Fruit fly (Drosophila melanogaster) whole organism, embryonic: Measurements from ENCODE around the gene RpS15Aa.

Source experiments
- Adf1 ChIP-seq: fragments of 200-800 bp; sonication (Bioruptor generic); IDR thresholded peaks from 2 replicates; pipeline ENCODE4 v1.3.6; 2022; ENCODE audit warnings: missing biosample characterization, missing genetic modification characterization
- Awh ChIP-seq: fragments of 200-800 bp; sonication (Bioruptor generic); IDR thresholded peaks from 2 replicates; pipeline ENCODE4, ENCODE4 v1.3.6; 2022; ENCODE audit warnings: missing biosample characterization, missing genetic modification characterization
- B-H1 ChIP-seq: fragments of 200-800 bp; sonication (Bioruptor generic); IDR thresholded peaks from 3 replicates; pipeline ENCODE4 v1.3.6; 2022; ENCODE audit warnings: missing biosample characterization, missing genetic modification characterization
- Blimp-1 ChIP-seq: fragments of 200-800 bp; sonication (Bioruptor generic); optimal IDR thresholded peaks from 3 replicates; lab custom pipeline; 2018; ENCODE audit warnings: missing biosample characterization, missing genetic modification characterization, mild to moderate bottlenecking, moderate library complexity, missing genetic modification reagents
- CG10462 ChIP-seq: fragments of 200-800 bp; sonication (Bioruptor generic); optimal IDR thresholded peaks from 2 replicates; lab custom pipeline; 2016; ENCODE audit warnings: missing biosample characterization, missing genetic modification characterization
- CG12769 ChIP-seq: fragments of 200-800 bp; sonication (Bioruptor generic); optimal IDR thresholded peaks from 2 replicates; lab custom pipeline; 2019; ENCODE audit warnings: missing biosample characterization, mild to moderate bottlenecking, missing genetic modification characterization, moderate library complexity
- CG1603 ChIP-seq: fragments of 200-800 bp; sonication (Bioruptor generic); optimal IDR thresholded peaks from 2 replicates; lab custom pipeline; 2019; ENCODE audit warnings: missing biosample characterization, mild to moderate bottlenecking, missing genetic modification characterization, moderate library complexity
- CG2678 ChIP-seq: fragments of 200-800 bp; sonication (Bioruptor generic); optimal IDR thresholded peaks from 3 replicates; lab custom pipeline; 2019; ENCODE audit warnings: missing biosample characterization, mild to moderate bottlenecking, missing genetic modification characterization, moderate library complexity
- CG3065 ChIP-seq: fragments of 200-800 bp; sonication (Bioruptor generic); optimal IDR thresholded peaks from 2 replicates; lab custom pipeline; 2016; ENCODE audit warnings: missing biosample characterization, missing genetic modification characterization
- CG3838 ChIP-seq: fragments of 200-800 bp; sonication (Bioruptor generic); optimal IDR thresholded peaks from 3 replicates; lab custom pipeline; 2016; ENCODE audit warnings: missing biosample characterization, missing genetic modification characterization
- CG6689 ChIP-seq: fragments of 200-800 bp; sonication (Bioruptor generic); IDR thresholded peaks from 2 replicates; pipeline ENCODE4 v1.3.6; 2022; ENCODE audit warnings: missing biosample characterization, missing genetic modification characterization
- CG7786 ChIP-seq: fragments of 200-800 bp; sonication (Bioruptor generic); optimal IDR thresholded peaks from 2 replicates; lab custom pipeline; 2016; ENCODE audit warnings: missing biosample characterization, missing genetic modification characterization
- CG7928 ChIP-seq: fragments of 200-800 bp; sonication (Bioruptor generic); optimal IDR thresholded peaks from 2 replicates; lab custom pipeline; 2017; ENCODE audit warnings: missing biosample characterization, mild to moderate bottlenecking, missing genetic modification characterization
- CG8388 ChIP-seq: fragments of 200-800 bp; sonication (Bioruptor generic); optimal IDR thresholded peaks from 2 replicates; lab custom pipeline; 2019; ENCODE audit warnings: missing biosample characterization, mild to moderate bottlenecking, missing genetic modification characterization, moderate library complexity
- CkIIα-i1 ChIP-seq: fragments of 200-800 bp; sonication (Bioruptor generic); IDR thresholded peaks from 2 replicates; pipeline ENCODE4 v1.3.6; 2022; ENCODE audit warnings: missing biosample characterization, missing genetic modification characterization
- Dad ChIP-seq: fragments of 200-800 bp; sonication (Bioruptor generic); optimal IDR thresholded peaks from 3 replicates; lab custom pipeline; 2016; ENCODE audit warnings: missing biosample characterization, missing genetic modification characterization
- Elba2 ChIP-seq: fragments of 200-800 bp; sonication (Bioruptor generic); optimal IDR thresholded peaks from 3 replicates; lab custom pipeline; 2016; ENCODE audit warnings: missing biosample characterization, missing genetic modification characterization
- H2.0 ChIP-seq: fragments of 200-800 bp; sonication (Bioruptor generic); IDR thresholded peaks from 2 replicates; pipeline ENCODE4 v1.3.6; 2022; ENCODE audit warnings: missing biosample characterization, missing genetic modification characterization
- Hr39 ChIP-seq: fragments of >200 bp; optimal IDR thresholded peaks from 2 replicates; lab custom pipeline; 2017
- Lhr ChIP-seq: fragments of 200-800 bp; sonication (Bioruptor generic); optimal IDR thresholded peaks from 3 replicates; lab custom pipeline; 2017; ENCODE audit warnings: mild to moderate bottlenecking, missing biosample characterization, missing genetic modification reagents, missing genetic modification characterization
- MTF-1 ChIP-seq: fragments of 200-800 bp; sonication (Bioruptor generic); optimal IDR thresholded peaks from 2 replicates; lab custom pipeline; 2018; ENCODE audit warnings: missing biosample characterization, mild to moderate bottlenecking, missing genetic modification characterization, borderline replicate concordance
- NC2α ChIP-seq: fragments of 200-800 bp; sonication (Bioruptor generic); optimal IDR thresholded peaks from 2 replicates; lab custom pipeline; 2016; ENCODE audit warnings: missing biosample characterization, missing genetic modification characterization
- Nf-YA ChIP-seq: fragments of 200-800 bp; sonication (Bioruptor generic); IDR thresholded peaks from 2 replicates; pipeline ENCODE4 v1.3.6; 2022; ENCODE audit warnings: missing biosample characterization, missing genetic modification characterization
- Oli ChIP-seq: fragments of 200-800 bp; sonication (Bioruptor generic); optimal IDR thresholded peaks from 2 replicates; lab custom pipeline; 2018; ENCODE audit warnings: missing biosample characterization, mild to moderate bottlenecking, missing genetic modification characterization, moderate library complexity
- Pdp1 ChIP-seq, 2 experiments: fragments of 200-800 bp; sonication (Bioruptor generic); optimal IDR thresholded peaks; 3 replicates each; lab custom pipeline; 2016; ENCODE audit warnings: missing biosample characterization in 2 of 2, missing genetic modification characterization in 2 of 2, mild to moderate bottlenecking in 1 of 2, moderate library complexity in 1 of 2
- ato ChIP-seq: fragments of 200-800 bp; sonication (Bioruptor generic); IDR thresholded peaks from 2 replicates; pipeline ENCODE4 v1.3.6; 2022; ENCODE audit warnings: missing biosample characterization, missing genetic modification characterization; ENCODE audit not compliant: partially characterized antibody
- btn ChIP-seq: fragments of 200-800 bp; sonication (Bioruptor generic); optimal IDR thresholded peaks from 2 replicates; lab custom pipeline; 2016; ENCODE audit warnings: missing biosample characterization, missing genetic modification characterization
- cato ChIP-seq: fragments of 200-800 bp; sonication (Bioruptor generic); optimal IDR thresholded peaks from 2 replicates; lab custom pipeline; 2016; ENCODE audit warnings: missing biosample characterization, missing genetic modification characterization, borderline replicate concordance
- ci ChIP-seq: fragments of 200-800 bp; sonication (Bioruptor generic); IDR thresholded peaks from 3 replicates; pipeline ENCODE4 v1.3.6; 2022; ENCODE audit warnings: missing biosample characterization, missing genetic modification characterization
- croc ChIP-seq: fragments of 200-800 bp; sonication (Bioruptor generic); conservative IDR thresholded peaks from 3 replicates; pipeline ENCODE4 v1.3.6; 2022; ENCODE audit warnings: missing biosample characterization, missing genetic modification characterization
- crp ChIP-seq, 2 experiments: fragments of 200-800 bp; sonication (Bioruptor generic); optimal IDR thresholded peaks; 2 replicates in 1 of 2; 3 replicates in 1 of 2; lab custom pipeline; 2017; ENCODE audit warnings: missing biosample characterization in 2 of 2, missing genetic modification characterization in 2 of 2, mild to moderate bottlenecking in 1 of 2, moderate library complexity in 1 of 2
- da ChIP-seq: fragments of 200-800 bp; sonication (Bioruptor generic); optimal IDR thresholded peaks from 2 replicates; lab custom pipeline; 2016; ENCODE audit warnings: missing biosample characterization, missing genetic modification characterization
- eve ChIP-seq, 2 experiments: fragments of >200 bp; optimal IDR thresholded peaks; 2 replicates each; lab custom pipeline; 2017; ENCODE audit warnings: missing biosample characterization in 2 of 2, missing genetic modification characterization in 2 of 2
- ewg ChIP-seq: fragments of 200-800 bp; sonication (Bioruptor generic); optimal IDR thresholded peaks from 3 replicates; lab custom pipeline; 2017; ENCODE audit warnings: mild to moderate bottlenecking, missing biosample characterization, missing genetic modification reagents, missing genetic modification characterization
- exex ChIP-seq: fragments of 200-800 bp; sonication (Bioruptor generic); optimal IDR thresholded peaks from 4 replicates; lab custom pipeline; 2018; ENCODE audit warnings: missing biosample characterization, mild to moderate bottlenecking, missing genetic modification characterization, moderate library complexity
- hb ChIP-seq: fragments of 200-800 bp; sonication (Bioruptor generic); IDR thresholded peaks from 3 replicates; pipeline ENCODE4 v1.3.6; 2022; ENCODE audit warnings: missing biosample characterization, missing genetic modification characterization; ENCODE audit not compliant: partially characterized antibody
- kah ChIP-seq: fragments of 200-800 bp; sonication (Bioruptor generic); optimal IDR thresholded peaks from 2 replicates; lab custom pipeline; 2018; ENCODE audit warnings: missing biosample characterization, mild to moderate bottlenecking, missing genetic modification characterization
- ken ChIP-seq: fragments of 200-800 bp; sonication (Bioruptor generic); IDR thresholded peaks from 3 replicates; pipeline ENCODE4 v1.3.6; 2022; ENCODE audit warnings: missing biosample characterization, missing genetic modification characterization
- lbe ChIP-seq: fragments of 200-800 bp; sonication (Bioruptor generic); optimal IDR thresholded peaks from 2 replicates; lab custom pipeline; 2016; ENCODE audit warnings: missing biosample characterization, mild to moderate bottlenecking, missing genetic modification characterization
- nmo ChIP-seq: fragments of 200-800 bp; sonication (Bioruptor generic); optimal IDR thresholded peaks from 2 replicates; lab custom pipeline; 2018; ENCODE audit warnings: missing biosample characterization, mild to moderate bottlenecking, missing genetic modification characterization, moderate library complexity
- pb ChIP-seq: fragments of 200-800 bp; sonication (Bioruptor generic); optimal IDR thresholded peaks from 3 replicates; lab custom pipeline; 2016; ENCODE audit warnings: missing biosample characterization, missing genetic modification characterization
- peb ChIP-seq: fragments of 200-800 bp; sonication (Bioruptor generic); IDR thresholded peaks from 2 replicates; pipeline ENCODE4 v1.3.6; 2022; ENCODE audit warnings: missing biosample characterization, missing genetic modification characterization
- pho ChIP-seq: fragments of 200-800 bp; sonication (Bioruptor generic); optimal IDR thresholded peaks from 2 replicates; lab custom pipeline; 2016; ENCODE audit warnings: missing biosample characterization, missing genetic modification characterization
- rib ChIP-seq: fragments of 200-800 bp; sonication (Bioruptor generic); IDR thresholded peaks from 2 replicates; pipeline ENCODE4 v1.3.6; 2022; ENCODE audit warnings: missing biosample characterization, missing genetic modification characterization
- ro ChIP-seq: fragments of 200-800 bp; sonication (Bioruptor generic); IDR thresholded peaks from 2 replicates; pipeline ENCODE4 v1.3.6; 2022; ENCODE audit warnings: missing biosample characterization, missing genetic modification characterization
- salm ChIP-seq: fragments of 200-800 bp; sonication (Bioruptor generic); optimal IDR thresholded peaks from 2 replicates; lab custom pipeline; 2018; ENCODE audit warnings: missing biosample characterization, mild to moderate bottlenecking, missing genetic modification characterization
- sd ChIP-seq: fragments of 200-800 bp; sonication (Bioruptor generic); optimal IDR thresholded peaks from 3 replicates; lab custom pipeline; 2018; ENCODE audit warnings: missing biosample characterization, mild to moderate bottlenecking, missing genetic modification characterization, moderate library complexity
- sens ChIP-seq: fragments of 200-800 bp; sonication (Bioruptor generic); peaks from one replicate; lab custom pipeline; 2016; ENCODE audit warnings: missing biosample characterization, missing genetic modification characterization
- tap ChIP-seq: fragments of 200-800 bp; optimal IDR thresholded peaks from 3 replicates; lab custom pipeline; 2019; ENCODE audit warnings: missing biosample characterization, mild to moderate bottlenecking, missing genetic modification characterization, moderate library complexity

Gene RpS15Aa

dm6 chrX:13375489-13375997, 38.0 kb upstream of the RpS15Aa start:
- TF ChIP-seq ewg (GFP tag; lab: Kevin White, UChicago) = peak; percentile 51
- no peak for TF ChIP-seq ro (GFP tag; lab: Robert Waterston, UW)
- no peak for TF ChIP-seq pb
- peak in 1 of 2 experiments; percentile 62 for TF ChIP-seq Pdp1 (GFP tag; optimal IDR thresholded peaks at IDR 0.05; lab: Kevin White, UChicago)
- TF ChIP-seq CG3065 = no peak
- TF ChIP-seq CG12769 (tag; lab: Kevin White, UChicago) = no peak
- no peak for TF ChIP-seq Dad (GFP tag; lab: Kevin White, UChicago)
- no peak for TF ChIP-seq NC2α
- TF ChIP-seq CG3838 (GFP tag; lab: Kevin White, UChicago) = no peak

dm6 chrX:13374979-13375378, 37.5 kb upstream of the RpS15Aa start:
- TF ChIP-seq CG7928 (GFP tag; lab: Kevin White, UChicago) (no peak), Hr39 (no peak), eve (GFP tag; optimal IDR thresholded peaks at IDR 0.05; lab: Kevin White, UChicago) (peak in 1 of 2 experiments; percentile 69), exex (peak; percentile 4), cato (GFP tag; lab: Kevin White, UChicago) (no peak), Awh (GFP tag; lab: Robert Waterston, UW) (no peak), CG2678 (tag; lab: Kevin White, UChicago) (peak; percentile 14), peb (GFP tag; lab: Robert Waterston, UW) (no peak), Lhr (GFP tag; lab: Kevin White, UChicago) (no peak), nmo (no peak), sd (tag; lab: Kevin White, UChicago) (peak; percentile 16)

dm6 chrX:13374154-13374536, 36.6 kb upstream of the RpS15Aa start:
- 0 out of 3 replicates have a peak, but pooled peaks have one; percentile 6 for TF ChIP-seq ci (GFP tag; lab: Robert Waterston, UW)
- TF ChIP-seq ato (GFP tag; lab: Robert Waterston, UW) = no peak
- TF ChIP-seq croc = no peak
- TF ChIP-seq H2.0 (GFP tag; lab: Robert Waterston, UW) = no peak
- no peak for TF ChIP-seq Nf-YA (GFP tag; lab: Robert Waterston, UW)
- TF ChIP-seq sens (GFP tag; lab: Kevin White, UChicago) = peak; percentile 14
- no peak for TF ChIP-seq Pdp1 (GFP tag; optimal IDR thresholded peaks at IDR 0.05; lab: Kevin White, UChicago)
- TF ChIP-seq kah (GFP tag; lab: Kevin White, UChicago) = no peak
- TF ChIP-seq ken (GFP tag; lab: Robert Waterston, UW) = no peak
- TF ChIP-seq Adf1 = peak; percentile 35; the same call in 1 of the 2 replicates
- no peak for TF ChIP-seq MTF-1
- no peak for TF ChIP-seq da (GFP tag; lab: Kevin White, UChicago)
- TF ChIP-seq salm (tag; lab: Kevin White, UChicago) = no peak
- no peak for TF ChIP-seq tap
- TF ChIP-seq Blimp-1 = no peak
- TF ChIP-seq Elba2 = no peak
- TF ChIP-seq hb (GFP tag; lab: Robert Waterston, UW) = no peak
- no peak for TF ChIP-seq CG1603 (tag; lab: Kevin White, UChicago)
- TF ChIP-seq btn (GFP tag; lab: Kevin White, UChicago) = no peak
- TF ChIP-seq rib = peak; percentile 38; the same call in 1 of the 2 replicates
- no peak for TF ChIP-seq crp (GFP tag; optimal IDR thresholded peaks at IDR 0.05; lab: Kevin White, UChicago)
- no peak for TF ChIP-seq CG6689
- TF ChIP-seq CG10462 (GFP tag; lab: Kevin White, UChicago) = no peak
- TF ChIP-seq CkIIα-i1 (GFP tag; lab: Robert Waterston, UW) = no peak
- no peak for TF ChIP-seq CG7786 (GFP tag; lab: Kevin White, UChicago)
- no peak for TF ChIP-seq lbe (GFP tag; lab: Kevin White, UChicago)
- no peak for TF ChIP-seq B-H1 (GFP tag; lab: Robert Waterston, UW)
- no peak for TF ChIP-seq pho (GFP tag; lab: Kevin White, UChicago)
- no peak for TF ChIP-seq CG8388
- no peak for TF ChIP-seq Oli (tag; lab: Kevin White, UChicago)
